Fruit fly (Drosophila melanogaster): Measurements from ENCODE around the gene RpS30.
A peak's percentile ranks its signal among the peaks of the same experiment; 100 is the strongest.

The RpS30 gene

dm6 chr3R:20821815-20822375, 28.4 kb upstream of the RpS30 start, which contains the start of the genes CG17271 and RpS20 (continued):
- TF ChIP-seq Lpt (GFP tag; optimal IDR thresholded peaks at IDR 0.05) (peak; percentile 82), CG31627 (GFP tag; optimal IDR thresholded peaks at IDR 0.05) (peak; percentile 93), CG4318 (GFP tag; optimal IDR thresholded peaks at IDR 0.05) (peak; percentile 82), CG16779 (tag; optimal IDR thresholded peaks at IDR 0.05) (peak; percentile 31), Eip93F (GFP tag; optimal IDR thresholded peaks at IDR 0.05) (peak; percentile 32), Hr4 (GFP tag; optimal IDR thresholded peaks at IDR 0.05) (peak; percentile 91), CG32006 (GFP tag; optimal IDR thresholded peaks at IDR 0.05) (no peak), salr (GFP tag; optimal IDR thresholded peaks at IDR 0.05) (peak in 1 of 2 experiments; percentile 76)

- TF ChIP-seq vri (GFP tag; optimal IDR thresholded peaks at IDR 0.05): no peak
- TF ChIP-seq fd85E (GFP tag; optimal IDR thresholded peaks at IDR 0.05): no peak
- peak; percentile 20 for TF ChIP-seq Eip78C (GFP tag)
- TF ChIP-seq CG7368 (GFP tag; optimal IDR thresholded peaks at IDR 0.05): no peak
These were observed 26.4 kb upstream of the RpS30 start, which contains the start of gene CG17272 for dm6 chr3R:20823704-20824454. CG17272 (minus strand) TSS chr3R:20824239.

DNA sequence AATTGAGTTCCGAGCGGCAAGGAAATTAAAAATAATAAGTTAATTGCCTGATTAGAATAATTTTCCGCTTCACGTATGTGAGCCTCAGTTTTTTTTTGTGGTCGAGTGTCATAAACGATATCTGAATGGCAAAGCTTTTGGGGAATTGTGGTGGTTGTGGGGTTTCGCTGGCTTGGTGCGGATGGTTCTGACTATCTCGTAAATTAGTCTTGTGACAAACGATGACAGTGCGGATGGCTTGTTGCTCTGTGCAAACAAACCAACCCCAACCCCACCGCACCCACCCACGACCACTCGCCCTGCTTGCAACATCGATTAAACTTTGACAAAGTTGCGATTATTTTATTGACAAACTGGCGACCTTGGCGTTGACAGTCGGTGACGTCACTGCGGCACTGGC, 23.4 kb upstream of the RpS30 start:
- TF ChIP-seq salr (GFP tag; optimal IDR thresholded peaks at IDR 0.05) (no peak), fkh (GFP tag; optimal IDR thresholded peaks at IDR 0.05) (peak; percentile 73)

- TF ChIP-seq Eip78C (GFP tag) (peak; percentile 8), ss (GFP tag; optimal IDR thresholded peaks at IDR 0.05) (peak in 1 of 2 experiments; percentile 55), vri (GFP tag; optimal IDR thresholded peaks at IDR 0.05) (peak; percentile 99), CG6163 (GFP tag; IDR thresholded peaks at IDR 0.05) (peak; percentile 17; the same call in 1 of the 3 replicates), svp (GFP tag) (peak; percentile 96), fkh (GFP tag; optimal IDR thresholded peaks at IDR 0.05) (peak; percentile 63), lz (GFP tag; optimal IDR thresholded peaks at IDR 0.05) (peak; percentile 6), Hr39 (GFP tag; optimal IDR thresholded peaks at IDR 0.05) (no peak), eg (GFP tag; IDR thresholded peaks at IDR 0.05) (0 out of 3 replicates have a peak, but pooled peaks have one; percentile 25), topi (GFP tag; optimal IDR thresholded peaks at IDR 0.05) (no peak), dsx (GFP tag; optimal IDR thresholded peaks at IDR 0.05; ENCODE audit: poor library complexity, severe bottlenecking) (peak; percentile 91), CG11902 (GFP tag; optimal IDR thresholded peaks at IDR 0.05) (no peak)
These were observed 21.5 kb upstream of the RpS30 start for dm6 chr3R:20828520-20829415.

- TF ChIP-seq CG10631 (GFP tag; optimal IDR thresholded peaks at IDR 0.05) (peak; percentile 44), Lpt (GFP tag; optimal IDR thresholded peaks at IDR 0.05) (peak; percentile 14), eg (GFP tag; IDR thresholded peaks at IDR 0.05) (peak; percentile 38; the same call in 1 of the 3 replicates), Ets96B (tag; optimal IDR thresholded peaks at IDR 0.05) (no peak), CG32006 (GFP tag; optimal IDR thresholded peaks at IDR 0.05) (peak; percentile 69), achi (GFP tag; optimal IDR thresholded peaks at IDR 0.05) (peak; percentile 19), Sox15 (GFP tag; optimal IDR thresholded peaks at IDR 0.05) (no peak), OdsH (GFP tag; optimal IDR thresholded peaks at IDR 0.05) (peak; percentile 28), svp (GFP tag) (peak; percentile 73), dac (GFP tag; optimal IDR thresholded peaks at IDR 0.05) (no peak), topi (GFP tag; optimal IDR thresholded peaks at IDR 0.05) (no peak), fkh (GFP tag; optimal IDR thresholded peaks at IDR 0.05) (peak; percentile 80), net (GFP tag; optimal IDR thresholded peaks at IDR 0.05) (no peak), Gug (GFP tag; IDR thresholded peaks at IDR 0.05) (no peak), CG34406 (GFP tag; optimal IDR thresholded peaks at IDR 0.05) (peak; percentile 15), Eip78C (GFP tag) (peak; percentile 55), CG15336 (GFP tag; IDR thresholded peaks at IDR 0.05) (no peak), Eip93F (GFP tag; optimal IDR thresholded peaks at IDR 0.05) (no peak), Sox102F (GFP tag; optimal IDR thresholded peaks at IDR 0.05) (no peak), Ets21C (GFP tag; optimal IDR thresholded peaks at IDR 0.05) (no peak), CG8119 (GFP tag; IDR thresholded peaks at IDR 0.05) (no peak), CG6854 (GFP tag; optimal IDR thresholded peaks at IDR 0.05) (no peak), CG1621 (tag; optimal IDR thresholded peaks at IDR 0.05) (peak; percentile 9), CG6276 (GFP tag; optimal IDR thresholded peaks at IDR 0.05) (peak; percentile 29)
These were observed 20.7 kb upstream of the RpS30 start for dm6 chr3R:20829416-20830131.
